Worm (Caenorhabditis elegans) whole organism, mixed stage, embryonic: Measurements from ENCODE around the gene T24H10.1.

Source experiments
- M03D4.4 ChIP-seq: sonication (generic microtip); optimal IDR thresholded peaks from 2 replicates; lab custom pipeline; 2017; ENCODE audit warnings: mild to moderate bottlenecking, missing genetic modification characterization, missing compliant biosample characterization
- bed-3 ChIP-seq: fragments of 200-800 bp; sonication (Bioruptor generic); optimal IDR thresholded peaks from 3 replicates; lab custom pipeline; 2018; ENCODE audit warnings: mild to moderate bottlenecking, missing genetic modification characterization, moderate library complexity, missing compliant biosample characterization
- blmp-1 ChIP-seq: fragments of 150-350 bp; optimal IDR thresholded peaks from 2 replicates; lab custom pipeline; 2014; ENCODE audit warnings: missing biosample characterization, missing genetic modification characterization
- ceh-39 ChIP-seq: fragments of 150-350 bp; optimal IDR thresholded peaks from 2 replicates; lab custom pipeline; 2014; ENCODE audit warnings: missing biosample characterization, missing genetic modification characterization
- ceh-43 ChIP-seq: fragments of 200-800 bp; sonication (Bioruptor generic); optimal IDR thresholded peaks from 2 replicates; lab custom pipeline; 2018; ENCODE audit warnings: mild to moderate bottlenecking, missing genetic modification characterization, moderate library complexity, missing compliant biosample characterization
- ceh-83 ChIP-seq: fragments of 200-800 bp; sonication (Bioruptor generic); optimal IDR thresholded peaks from 2 replicates; lab custom pipeline; 2018; ENCODE audit warnings: mild to moderate bottlenecking, missing genetic modification characterization, missing compliant biosample characterization
- ces-1 ChIP-seq: fragments of 150-350 bp; optimal IDR thresholded peaks from 2 replicates; lab custom pipeline; 2014; ENCODE audit warnings: missing biosample characterization, missing genetic modification reagents, missing genetic modification characterization
- cnd-1 ChIP-seq: fragments of 200-800 bp; sonication (Bioruptor generic); optimal IDR thresholded peaks from 2 replicates; lab custom pipeline; 2018; ENCODE audit warnings: mild to moderate bottlenecking, missing genetic modification characterization, missing compliant biosample characterization
- drap-1 ChIP-seq: fragments of 200-800 bp; sonication (Bioruptor generic); optimal IDR thresholded peaks from 3 replicates; lab custom pipeline; 2018; ENCODE audit warnings: mild to moderate bottlenecking, missing genetic modification characterization, missing compliant biosample characterization
- elt-1 ChIP-seq: sonication (generic microtip); optimal IDR thresholded peaks from 2 replicates; lab custom pipeline; 2017; ENCODE audit warnings: missing genetic modification characterization, mild to moderate bottlenecking, missing compliant biosample characterization, antibody characterized with exemption, moderate library complexity, borderline replicate concordance; ENCODE audit not compliant: insufficient read depth
- elt-3 ChIP-seq: fragments of 150-350 bp; optimal IDR thresholded peaks from 2 replicates; lab custom pipeline; 2014; ENCODE audit warnings: missing biosample characterization, missing genetic modification characterization
- flh-1 ChIP-seq: fragments of 200-800 bp; sonication (Bioruptor generic); optimal IDR thresholded peaks from 2 replicates; lab custom pipeline; 2018; ENCODE audit warnings: mild to moderate bottlenecking, missing genetic modification characterization, moderate library complexity, missing compliant biosample characterization
- ham-2 ChIP-seq: fragments of 200-800 bp; sonication (Bioruptor generic); optimal IDR thresholded peaks from 2 replicates; lab custom pipeline; 2018; ENCODE audit warnings: mild to moderate bottlenecking, missing genetic modification characterization, missing compliant biosample characterization
- hlh-1 ChIP-seq: fragments of 150-350 bp; optimal IDR thresholded peaks from 2 replicates; lab custom pipeline; 2014; ENCODE audit warnings: missing biosample characterization, missing genetic modification reagents, missing genetic modification characterization
- lin-13 ChIP-seq: fragments of 150-350 bp; optimal IDR thresholded peaks from 2 replicates; lab custom pipeline; 2014; ENCODE audit warnings: missing biosample characterization, missing genetic modification characterization
- lin-32 ChIP-seq: fragments of 200-800 bp; sonication (Bioruptor generic); optimal IDR thresholded peaks from 2 replicates; lab custom pipeline; 2018; ENCODE audit warnings: mild to moderate bottlenecking, missing genetic modification characterization, missing compliant biosample characterization
- lsy-2 ChIP-seq: fragments of 150-350 bp; optimal IDR thresholded peaks from 2 replicates; lab custom pipeline; 2014; ENCODE audit warnings: missing biosample characterization, missing genetic modification characterization
- mab-5 ChIP-seq: fragments of 150-350 bp; optimal IDR thresholded peaks from 2 replicates; lab custom pipeline; 2014; ENCODE audit warnings: missing biosample characterization, missing genetic modification characterization
- mep-1 ChIP-seq: fragments of 150-350 bp; optimal IDR thresholded peaks from 2 replicates; lab custom pipeline; 2017; ENCODE audit warnings: missing biosample characterization, missing genetic modification reagents, missing genetic modification characterization, inconsistent platforms
- mls-2 ChIP-seq: sonication (generic microtip); optimal IDR thresholded peaks from 2 replicates; lab custom pipeline; 2016; ENCODE audit warnings: mild to moderate bottlenecking, missing genetic modification characterization, moderate library complexity, missing compliant biosample characterization
- nhr-12 ChIP-seq: fragments of 150-350 bp; optimal IDR thresholded peaks from 2 replicates; lab custom pipeline; 2014; ENCODE audit warnings: missing biosample characterization, missing genetic modification characterization
- nhr-2 ChIP-seq: fragments of 150-350 bp; optimal IDR thresholded peaks from 2 replicates; lab custom pipeline; 2014; ENCODE audit warnings: missing biosample characterization, missing genetic modification characterization
- nhr-237 ChIP-seq: fragments of 150-350 bp; optimal IDR thresholded peaks from 2 replicates; lab custom pipeline; 2014; ENCODE audit warnings: missing biosample characterization, missing genetic modification characterization
- nhr-28 ChIP-seq: fragments of 150-350 bp; optimal IDR thresholded peaks from 2 replicates; lab custom pipeline; 2014; ENCODE audit warnings: missing biosample characterization, missing genetic modification characterization
- nhr-76 ChIP-seq: sonication (generic microtip); optimal IDR thresholded peaks from 2 replicates; lab custom pipeline; 2017; ENCODE audit warnings: missing biosample characterization, missing genetic modification characterization
- pha-4 ChIP-seq: fragments of 150-350 bp; optimal IDR thresholded peaks from 2 replicates; lab custom pipeline; 2018; ENCODE audit warnings: missing biosample characterization, missing genetic modification reagents, missing genetic modification characterization
- sem-2 ChIP-seq: fragments of 200-800 bp; sonication (Bioruptor generic); optimal IDR thresholded peaks from 2 replicates; lab custom pipeline; 2018; ENCODE audit warnings: mild to moderate bottlenecking, missing genetic modification characterization, missing compliant biosample characterization
- snpc-4 ChIP-seq: fragments of 150-350 bp; optimal IDR thresholded peaks from 2 replicates; lab custom pipeline; 2014; ENCODE audit warnings: missing biosample characterization, missing genetic modification characterization
- sptf-1 ChIP-seq: sonication (generic microtip); optimal IDR thresholded peaks from 2 replicates; lab custom pipeline; 2017; ENCODE audit warnings: mild to moderate bottlenecking, missing genetic modification characterization, moderate library complexity, missing compliant biosample characterization
- tbx-8 ChIP-seq: fragments of 200-800 bp; sonication (Bioruptor generic); optimal IDR thresholded peaks from 2 replicates; lab custom pipeline; 2018; ENCODE audit warnings: mild to moderate bottlenecking, missing genetic modification characterization, moderate library complexity, missing compliant biosample characterization
- unc-120 ChIP-seq: sonication (generic microtip); optimal IDR thresholded peaks from 2 replicates; lab custom pipeline; 2017; ENCODE audit warnings: missing genetic modification characterization, missing compliant biosample characterization; ENCODE audit not compliant: poor library complexity, severe bottlenecking
- unc-39 ChIP-seq: fragments of 150-350 bp; optimal IDR thresholded peaks from 2 replicates; lab custom pipeline; 2014; ENCODE audit warnings: missing biosample characterization, missing genetic modification characterization
- unc-62 ChIP-seq: fragments of 150-350 bp; optimal IDR thresholded peaks from 2 replicates; lab custom pipeline; 2014; ENCODE audit warnings: missing biosample characterization, missing genetic modification reagents, missing genetic modification characterization
- zip-8 ChIP-seq: fragments of 150-350 bp; optimal IDR thresholded peaks from 2 replicates; lab custom pipeline; 2014; ENCODE audit warnings: missing biosample characterization, missing genetic modification characterization
- ztf-11 ChIP-seq: fragments of 150-350 bp; optimal IDR thresholded peaks from 2 replicates; lab custom pipeline; 2014; ENCODE audit warnings: missing biosample characterization, missing genetic modification characterization

T24H10.1 gene

DNA sequence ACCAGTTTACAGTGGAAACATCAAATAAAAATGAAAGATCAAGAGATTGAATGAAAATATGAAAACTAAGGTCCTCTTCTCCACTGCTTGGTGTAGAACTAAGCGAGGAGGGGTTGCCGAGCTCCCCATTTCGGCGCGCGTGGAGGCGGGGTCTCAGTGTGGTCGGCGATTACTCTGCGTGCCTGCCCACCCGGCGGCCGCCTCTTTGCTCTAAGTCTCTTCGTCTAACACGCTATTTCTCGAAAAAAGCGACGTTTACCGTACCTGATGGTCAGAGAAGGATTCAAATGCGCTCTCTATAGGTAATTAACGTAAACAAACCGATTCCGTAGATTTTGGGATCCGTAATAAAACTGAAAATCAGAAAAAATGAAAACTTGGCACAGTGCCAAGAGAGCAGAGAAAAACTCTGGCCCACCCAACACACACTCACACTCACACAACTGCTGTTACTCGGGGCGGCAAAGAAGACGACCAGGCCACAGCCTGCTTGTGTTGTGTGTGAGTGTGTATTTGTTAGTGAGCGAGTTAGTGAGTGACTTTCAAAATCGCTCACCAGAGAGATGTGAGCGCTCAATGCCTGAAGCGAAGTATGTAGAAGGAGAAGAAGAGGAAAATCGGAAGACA, 37.5 kb upstream of the T24H10.1 start:
- peak; percentile 22 for TF ChIP-seq cnd-1 (tag; lab: Kevin White, UChicago)
- TF ChIP-seq elt-3 (tag; lab: Kevin White, UChicago), result no peak
- TF ChIP-seq ceh-43 (GFP tag; lab: Kevin White, UChicago), result peak; percentile 31
- no peak for TF ChIP-seq sem-2
- no peak for TF ChIP-seq elt-1 (tag; lab: Kevin White, UChicago)
- no peak for TF ChIP-seq ceh-39
- TF ChIP-seq hlh-1 (tag; lab: Kevin White, UChicago), result peak; percentile 92
- TF ChIP-seq nhr-76 (tag; lab: Kevin White, UChicago), result no peak
- no peak for TF ChIP-seq flh-1 (GFP tag; lab: Kevin White, UChicago)
- TF ChIP-seq ham-2 (GFP tag; lab: Kevin White, UChicago), result peak; percentile 5
- no peak for TF ChIP-seq bed-3 (GFP tag; lab: Kevin White, UChicago)
- TF ChIP-seq mls-2 (tag; lab: Kevin White, UChicago), result peak; percentile 53
- peak; percentile 49 for TF ChIP-seq lin-13 (tag; lab: Kevin White, UChicago)
- no peak for TF ChIP-seq nhr-28
- peak; percentile 16 for TF ChIP-seq lsy-2 (tag; lab: Kevin White, UChicago)
- TF ChIP-seq ceh-83, result no peak
- TF ChIP-seq unc-120, result no peak
- TF ChIP-seq ces-1, result peak; percentile 76
- no peak for TF ChIP-seq drap-1 (GFP tag; lab: Kevin White, UChicago)
- TF ChIP-seq nhr-237 (tag; lab: Kevin White, UChicago), result peak; percentile 22
- peak; percentile 1 for TF ChIP-seq unc-62 (GFP tag; lab: Kevin White, UChicago)
- no peak for TF ChIP-seq ztf-11 (tag; lab: Kevin White, UChicago)
- TF ChIP-seq mab-5, result no peak
- TF ChIP-seq tbx-8, result no peak
- TF ChIP-seq nhr-12 (tag; lab: Kevin White, UChicago), result no peak
- peak; percentile 40 for TF ChIP-seq mep-1 (tag; lab: Kevin White, UChicago)
- TF ChIP-seq sptf-1, result peak; percentile 49
- no peak for TF ChIP-seq M03D4.4 (tag; lab: Kevin White, UChicago)
- no peak for TF ChIP-seq unc-39
- no peak for TF ChIP-seq lin-32 (GFP tag; lab: Kevin White, UChicago)
- TF ChIP-seq pha-4, result peak; percentile 26
- no peak for TF ChIP-seq zip-8 (tag; lab: Kevin White, UChicago)
- TF ChIP-seq blmp-1 (tag; lab: Kevin White, UChicago), result no peak
- peak; percentile 66 for TF ChIP-seq nhr-2 (tag; lab: Kevin White, UChicago)
- no peak for TF ChIP-seq snpc-4 (tag; lab: Kevin White, UChicago)
- TF ChIP-seq, all 35 proteins: peak for 14

DNA sequence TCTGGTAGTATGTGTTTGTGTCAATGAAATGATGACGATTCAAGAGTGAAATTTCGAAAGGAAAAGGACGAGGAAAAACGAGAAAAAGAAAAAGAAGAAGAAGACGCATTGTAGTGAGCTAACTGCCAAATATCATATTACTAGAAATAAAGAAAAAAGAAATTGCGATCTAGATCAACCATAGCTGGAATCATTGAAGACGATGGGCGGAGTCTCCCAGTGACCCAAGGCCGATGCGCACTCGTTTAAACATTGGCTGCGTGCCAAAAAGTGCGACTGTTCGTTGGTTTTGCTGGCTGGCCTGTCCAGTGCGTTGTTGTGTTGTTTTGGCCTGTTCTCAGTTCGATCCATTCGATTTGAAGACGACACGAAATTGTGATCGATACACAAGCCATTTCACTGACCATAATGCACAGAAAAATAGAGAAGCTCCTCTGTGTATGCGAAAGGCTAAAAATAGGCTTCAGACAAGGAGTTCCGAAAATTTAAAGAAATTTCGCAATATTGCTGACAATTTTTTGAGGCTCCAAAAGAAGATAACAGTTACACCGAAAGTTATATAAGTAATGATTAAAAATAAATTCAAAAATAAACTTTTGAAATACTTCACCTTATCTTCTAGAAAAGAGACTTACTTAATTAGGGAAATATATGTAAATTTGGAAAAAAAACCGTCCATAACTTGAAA, 36.8 kb upstream of the T24H10.1 start:
- no peak for TF ChIP-seq blmp-1 (tag; lab: Kevin White, UChicago)
- no peak for TF ChIP-seq snpc-4 (tag; lab: Kevin White, UChicago)
- TF ChIP-seq cnd-1 (tag; lab: Kevin White, UChicago), result no peak
- no peak for TF ChIP-seq zip-8 (tag; lab: Kevin White, UChicago)
- TF ChIP-seq pha-4, result no peak
- TF ChIP-seq ham-2 (GFP tag; lab: Kevin White, UChicago), result no peak
- no peak for TF ChIP-seq sem-2
- TF ChIP-seq ztf-11 (tag; lab: Kevin White, UChicago), result no peak
- no peak for TF ChIP-seq ces-1
- TF ChIP-seq unc-39, result no peak
- TF ChIP-seq mep-1 (tag; lab: Kevin White, UChicago), result no peak
- TF ChIP-seq nhr-28, result no peak
- TF ChIP-seq sptf-1, result no peak
- TF ChIP-seq M03D4.4 (tag; lab: Kevin White, UChicago), result no peak
- TF ChIP-seq bed-3 (GFP tag; lab: Kevin White, UChicago), result no peak

DNA sequence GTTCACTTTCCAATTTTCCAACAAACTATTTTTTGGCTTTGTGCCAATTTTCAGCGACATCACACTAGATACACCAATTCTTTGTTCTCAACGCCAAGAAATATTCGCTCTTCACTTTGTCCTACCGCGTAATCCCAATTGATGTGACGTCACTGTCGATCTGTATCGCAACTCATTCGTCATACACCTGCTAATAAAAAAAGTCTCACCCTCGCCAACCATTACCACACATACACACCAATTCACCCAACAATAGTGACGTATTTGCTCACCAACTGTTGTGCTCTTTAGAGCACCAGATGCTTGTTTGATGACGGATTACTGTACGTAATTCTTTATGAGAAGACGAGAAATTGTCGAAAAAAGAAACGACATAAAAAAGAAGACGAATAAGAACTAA, 35.8 kb upstream of the T24H10.1 start:
- TF ChIP-seq M03D4.4 (tag; lab: Kevin White, UChicago), result no peak
- TF ChIP-seq tbx-8, result no peak
- TF ChIP-seq unc-120, result no peak
- no peak for TF ChIP-seq ceh-43 (GFP tag; lab: Kevin White, UChicago)
- no peak for TF ChIP-seq snpc-4 (tag; lab: Kevin White, UChicago)
- peak; percentile 26 for TF ChIP-seq ceh-39
- TF ChIP-seq ces-1, result no peak
- no peak for TF ChIP-seq bed-3 (GFP tag; lab: Kevin White, UChicago)
- no peak for TF ChIP-seq elt-1 (tag; lab: Kevin White, UChicago)
- no peak for TF ChIP-seq sem-2
- no peak for TF ChIP-seq elt-3 (tag; lab: Kevin White, UChicago)
- peak; percentile 87 for TF ChIP-seq zip-8 (tag; lab: Kevin White, UChicago)
- TF ChIP-seq hlh-1 (tag; lab: Kevin White, UChicago), result peak; percentile 71
- TF ChIP-seq unc-62 (GFP tag; lab: Kevin White, UChicago), result peak; percentile 57
- no peak for TF ChIP-seq drap-1 (GFP tag; lab: Kevin White, UChicago)
- no peak for TF ChIP-seq pha-4
- TF ChIP-seq mab-5, result no peak
- TF ChIP-seq nhr-2 (tag; lab: Kevin White, UChicago), result peak; percentile 92
- TF ChIP-seq lsy-2 (tag; lab: Kevin White, UChicago), result peak; percentile 49
- TF ChIP-seq mls-2 (tag; lab: Kevin White, UChicago), result no peak
- TF ChIP-seq ceh-83, result no peak
- TF ChIP-seq nhr-237 (tag; lab: Kevin White, UChicago), result no peak
- TF ChIP-seq lin-13 (tag; lab: Kevin White, UChicago), result no peak
- no peak for TF ChIP-seq ztf-11 (tag; lab: Kevin White, UChicago)
- TF ChIP-seq nhr-76 (tag; lab: Kevin White, UChicago), result no peak
- TF ChIP-seq sptf-1, result no peak
- no peak for TF ChIP-seq unc-39
- peak; percentile 4 for TF ChIP-seq lin-32 (GFP tag; lab: Kevin White, UChicago)
- TF ChIP-seq mep-1 (tag; lab: Kevin White, UChicago), result no peak
- peak; percentile 81 for TF ChIP-seq cnd-1 (tag; lab: Kevin White, UChicago)
- no peak for TF ChIP-seq blmp-1 (tag; lab: Kevin White, UChicago)
- TF ChIP-seq nhr-12 (tag; lab: Kevin White, UChicago), result peak; percentile 40
- TF ChIP-seq nhr-28, result no peak
- no peak for TF ChIP-seq flh-1 (GFP tag; lab: Kevin White, UChicago)
- TF ChIP-seq ham-2 (GFP tag; lab: Kevin White, UChicago), result no peak
- TF ChIP-seq, all 35 proteins: peak for 9
